Worm (Caenorhabditis elegans) whole organism, midembryonic: Measurements from ENCODE around the gene C33H5.13.

Experiments used
- T22C8.4 ChIP-seq: fragments of 200-800 bp; sonication (Bioruptor generic); IDR thresholded peaks from 2 replicates; pipeline ENCODE4 v1.3.6; 2022; ENCODE audit warnings: missing genetic modification characterization, missing compliant biosample characterization
- cog-1 ChIP-seq: sonication (generic microtip); optimal IDR thresholded peaks from 2 replicates; lab custom pipeline; 2016; ENCODE audit warnings: missing genetic modification characterization, missing compliant biosample characterization
- flt-1 ChIP-seq: fragments of 200-800 bp; sonication (Bioruptor generic); IDR thresholded peaks from 2 replicates; pipeline ENCODE4 v1.3.6; 2022; ENCODE audit warnings: missing genetic modification characterization, missing compliant biosample characterization
- klf-2 ChIP-seq: fragments of 200-800 bp; sonication (Bioruptor generic); conservative IDR thresholded peaks from 2 replicates; pipeline ENCODE4 v1.3.6; 2022; ENCODE audit warnings: missing genetic modification reagents, missing genetic modification characterization, missing compliant biosample characterization
- med-1 ChIP-seq: sonication (generic microtip); optimal IDR thresholded peaks from 2 replicates; lab custom pipeline; 2017; ENCODE audit warnings: missing genetic modification characterization, mild to moderate bottlenecking, missing compliant biosample characterization, antibody characterized with exemption, missing genetic modification reagents; ENCODE audit not compliant: insufficient read depth
- ref-1 ChIP-seq: fragments of 200-800 bp; sonication (Bioruptor generic); conservative IDR thresholded peaks from 2 replicates; pipeline ENCODE4 v1.3.6; 2022; ENCODE audit warnings: missing genetic modification reagents, missing genetic modification characterization, missing compliant biosample characterization
- tab-1 ChIP-seq: fragments of 200-800 bp; sonication (Bioruptor generic); IDR thresholded peaks from 2 replicates; pipeline ENCODE4 v1.3.6; 2022; ENCODE audit warnings: missing genetic modification characterization, missing compliant biosample characterization
- ztf-23 ChIP-seq: fragments of 200-800 bp; sonication (Bioruptor generic); IDR thresholded peaks from 2 replicates; pipeline ENCODE4 v1.3.6; 2022; ENCODE audit warnings: missing genetic modification reagents, missing genetic modification characterization, missing compliant biosample characterization
- ztf-29 ChIP-seq: fragments of 200-800 bp; sonication (Bioruptor generic); IDR thresholded peaks from 2 replicates; pipeline ENCODE4 v1.3.6; 2022; ENCODE audit warnings: missing genetic modification reagents, missing genetic modification characterization, missing compliant biosample characterization

C33H5.13 gene

DNA sequence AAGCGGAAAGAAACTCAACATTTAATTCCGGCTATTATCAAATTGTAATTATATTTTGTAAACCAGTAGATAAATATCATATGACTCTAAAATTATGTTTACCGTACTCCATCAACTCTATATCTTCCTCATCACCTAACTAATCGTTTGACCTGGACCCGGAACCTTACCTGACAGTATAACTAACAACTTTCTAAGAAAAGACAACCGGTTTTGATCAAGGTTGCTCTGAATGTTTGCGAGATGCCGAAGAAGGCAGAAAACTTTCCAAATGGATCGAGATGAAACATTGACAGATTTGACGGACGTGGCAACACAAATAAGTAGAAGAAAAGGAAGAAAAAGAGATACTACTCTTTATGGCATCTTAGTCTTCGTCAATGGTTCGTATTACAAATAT lies 32.6 kb upstream of the C33H5.13 start:
- no peak for TF ChIP-seq T22C8.4 (GFP tag; lab: Robert Waterston, UW)
- TF ChIP-seq tab-1 (GFP tag; lab: Robert Waterston, UW): no peak
- TF ChIP-seq ztf-23 (GFP tag; lab: Robert Waterston, UW): no peak

DNA sequence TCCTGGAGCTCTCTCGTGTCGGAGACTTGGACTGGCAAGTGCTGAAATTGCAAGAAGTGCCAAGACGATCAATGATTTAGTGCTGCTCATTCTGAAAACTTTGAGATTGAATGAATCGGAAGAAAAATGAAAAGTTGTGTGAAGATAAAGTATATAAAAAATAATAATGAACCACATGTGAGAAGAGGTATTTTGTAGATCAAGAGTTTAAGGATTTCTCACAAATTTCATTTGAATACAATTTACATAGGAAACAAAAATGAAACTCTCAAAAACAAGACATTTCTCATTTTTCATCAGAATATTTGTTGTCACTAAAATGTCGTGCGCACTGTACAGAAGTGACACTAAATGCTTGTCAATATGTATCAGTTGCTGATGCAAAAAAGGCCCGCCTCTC lies 30.5 kb upstream of the C33H5.13 start, which contains the start of gene T14A8.2:
T14A8.2 (minus strand) TSS at position 101 of the 400 bp plus-strand sequence.
- TF ChIP-seq ref-1 (GFP tag; lab: Robert Waterston, UW) (no peak), ztf-23 (GFP tag; lab: Robert Waterston, UW) (no peak), T22C8.4 (GFP tag; lab: Robert Waterston, UW) (no peak), klf-2 (GFP tag; lab: Robert Waterston, UW) (no peak), med-1 (no peak), tab-1 (GFP tag; lab: Robert Waterston, UW) (no peak), ztf-29 (GFP tag; lab: Robert Waterston, UW) (no peak), cog-1 (tag; lab: Kevin White, UChicago) (no peak), flt-1 (no peak)

DNA sequence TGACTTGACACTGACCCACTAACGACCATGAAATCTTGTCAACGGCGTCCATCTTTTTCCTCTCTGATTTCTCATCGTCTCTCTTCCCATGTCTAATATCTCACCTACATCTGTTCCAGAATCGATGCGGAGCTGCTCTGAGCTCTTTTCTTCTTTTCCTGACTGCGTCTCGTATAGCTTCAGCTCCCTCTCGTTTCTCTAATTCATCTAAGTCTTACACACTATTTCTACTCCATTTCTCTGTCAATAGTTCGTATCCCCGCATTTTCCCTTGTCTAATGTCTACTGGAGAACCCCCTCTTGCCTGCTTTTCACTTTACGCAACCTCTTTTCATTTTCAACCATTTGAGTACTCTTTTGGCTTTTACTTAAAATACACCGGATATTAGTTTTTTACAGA lies 25.8 kb upstream of the C33H5.13 start, which contains the start of gene ric-3:
ric-3 (plus strand) TSS at position 400 of the 400 bp plus-strand sequence.
- peak; percentile 60 for TF ChIP-seq cog-1 (tag; lab: Kevin White, UChicago)
- TF ChIP-seq T22C8.4 (GFP tag; lab: Robert Waterston, UW): no peak

DNA sequence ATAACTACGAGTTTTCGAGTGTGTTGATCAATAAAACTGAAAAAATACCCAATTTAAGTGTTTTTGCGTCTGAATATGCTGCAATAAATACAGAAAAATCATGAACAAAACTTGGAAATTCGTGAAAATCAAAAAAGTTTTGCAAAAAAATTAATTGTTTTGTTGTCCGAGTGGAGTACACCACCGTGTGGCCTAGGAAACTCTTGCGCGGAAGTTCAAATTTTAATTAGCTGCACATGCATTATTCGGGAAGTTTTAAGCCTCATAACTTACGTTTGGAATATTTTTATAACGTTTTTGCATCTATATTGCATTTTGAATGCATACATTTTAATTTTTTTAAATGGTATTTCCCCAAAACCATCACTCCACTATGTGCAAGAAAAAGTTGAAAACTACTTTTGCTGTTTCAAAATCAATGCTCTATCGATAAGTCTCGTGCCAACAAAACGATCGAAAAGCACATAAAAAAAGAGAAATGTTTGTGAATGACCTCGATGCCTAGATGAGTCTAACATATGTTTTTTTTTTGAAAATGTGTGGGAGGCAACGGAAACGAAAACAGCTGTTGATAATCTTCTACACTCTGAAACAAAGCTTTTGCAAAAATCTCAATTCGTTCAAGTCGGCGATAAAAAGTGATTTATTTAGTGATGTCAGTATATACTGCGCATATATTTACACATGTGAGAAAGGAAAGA lies 24.5 kb upstream of the C33H5.13 start:
- TF ChIP-seq ztf-29 (GFP tag; lab: Robert Waterston, UW): no peak
- no peak for TF ChIP-seq klf-2 (GFP tag; lab: Robert Waterston, UW)
- TF ChIP-seq cog-1 (tag; lab: Kevin White, UChicago): no peak
- TF ChIP-seq ref-1 (GFP tag; lab: Robert Waterston, UW): no peak
- TF ChIP-seq flt-1: no peak
- TF ChIP-seq tab-1 (GFP tag; lab: Robert Waterston, UW): no peak
- no peak for TF ChIP-seq ztf-23 (GFP tag; lab: Robert Waterston, UW)
- TF ChIP-seq T22C8.4 (GFP tag; lab: Robert Waterston, UW): no peak
- TF ChIP-seq med-1: no peak

- TF ChIP-seq tab-1 (GFP tag; lab: Robert Waterston, UW): no peak
- TF ChIP-seq klf-2 (GFP tag; lab: Robert Waterston, UW): no peak
- no peak for TF ChIP-seq ref-1 (GFP tag; lab: Robert Waterston, UW)
- no peak for TF ChIP-seq ztf-29 (GFP tag; lab: Robert Waterston, UW)
- TF ChIP-seq flt-1: no peak
- TF ChIP-seq T22C8.4 (GFP tag; lab: Robert Waterston, UW): no peak
- TF ChIP-seq cog-1 (tag; lab: Kevin White, UChicago): no peak
- no peak for TF ChIP-seq ztf-23 (GFP tag; lab: Robert Waterston, UW)
- no peak for TF ChIP-seq med-1
These were observed 23.7 kb upstream of the C33H5.13 start, which contains the start of gene cdgs-1 for ce11 chrIV:7815683-7816183. Gene cdgs-1, minus strand, starts transcription at chrIV:7815733.

ce11 chrIV:7812709-7813108 lies 20.6 kb upstream of the C33H5.13 start, which contains the start of gene zgpa-1:
Gene zgpa-1, minus strand, starts transcription at chrIV:7812809.
- no peak for TF ChIP-seq med-1
- no peak for TF ChIP-seq klf-2 (GFP tag; lab: Robert Waterston, UW)
- no peak for TF ChIP-seq ztf-29 (GFP tag; lab: Robert Waterston, UW)
- no peak for TF ChIP-seq cog-1 (tag; lab: Kevin White, UChicago)
- no peak for TF ChIP-seq ref-1 (GFP tag; lab: Robert Waterston, UW)
- TF ChIP-seq T22C8.4 (GFP tag; lab: Robert Waterston, UW): no peak
- no peak for TF ChIP-seq ztf-23 (GFP tag; lab: Robert Waterston, UW)
- no peak for TF ChIP-seq tab-1 (GFP tag; lab: Robert Waterston, UW)
- no peak for TF ChIP-seq flt-1

DNA sequence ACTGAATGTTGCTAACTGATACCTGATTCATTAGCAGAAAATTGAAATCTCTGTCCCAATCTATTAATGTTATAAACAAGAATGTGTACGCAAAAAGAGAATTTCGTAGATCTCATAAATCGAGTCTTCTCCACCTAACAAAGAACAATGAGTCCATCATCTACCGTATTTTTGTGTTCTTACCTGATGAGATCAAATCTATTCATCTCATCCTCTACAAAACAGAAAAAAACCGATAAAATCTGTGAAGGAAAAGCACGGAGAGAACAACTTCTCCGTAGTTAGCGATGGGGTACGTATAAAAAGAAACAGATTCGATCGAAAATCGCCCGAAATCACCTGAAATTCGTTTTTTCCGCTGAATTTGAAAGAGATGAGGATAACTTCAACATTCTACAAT lies 16.5 kb upstream of the C33H5.13 start, which contains the start of gene C33H5.1:
C33H5.1 (plus strand) TSS at position 330 of the 400 bp plus-strand sequence.
- no peak for TF ChIP-seq ztf-23 (GFP tag; lab: Robert Waterston, UW)
- TF ChIP-seq tab-1 (GFP tag; lab: Robert Waterston, UW): no peak
- TF ChIP-seq med-1: no peak
- TF ChIP-seq cog-1 (tag; lab: Kevin White, UChicago): no peak
- TF ChIP-seq T22C8.4 (GFP tag; lab: Robert Waterston, UW): no peak

- no peak for TF ChIP-seq cog-1 (tag; lab: Kevin White, UChicago)
- no peak for TF ChIP-seq ztf-23 (GFP tag; lab: Robert Waterston, UW)
- no peak for TF ChIP-seq ref-1 (GFP tag; lab: Robert Waterston, UW)
- TF ChIP-seq flt-1: no peak
- TF ChIP-seq tab-1 (GFP tag; lab: Robert Waterston, UW): no peak
- no peak for TF ChIP-seq klf-2 (GFP tag; lab: Robert Waterston, UW)
- TF ChIP-seq T22C8.4 (GFP tag; lab: Robert Waterston, UW): no peak
- no peak for TF ChIP-seq ztf-29 (GFP tag; lab: Robert Waterston, UW)
- TF ChIP-seq med-1: no peak
These were observed 12.7 kb upstream of the C33H5.13 start, which contains the start of gene C33H5.2 for ce11 chrIV:7804740-7805139. Gene C33H5.2, plus strand, starts transcription at chrIV:7805040.

DNA sequence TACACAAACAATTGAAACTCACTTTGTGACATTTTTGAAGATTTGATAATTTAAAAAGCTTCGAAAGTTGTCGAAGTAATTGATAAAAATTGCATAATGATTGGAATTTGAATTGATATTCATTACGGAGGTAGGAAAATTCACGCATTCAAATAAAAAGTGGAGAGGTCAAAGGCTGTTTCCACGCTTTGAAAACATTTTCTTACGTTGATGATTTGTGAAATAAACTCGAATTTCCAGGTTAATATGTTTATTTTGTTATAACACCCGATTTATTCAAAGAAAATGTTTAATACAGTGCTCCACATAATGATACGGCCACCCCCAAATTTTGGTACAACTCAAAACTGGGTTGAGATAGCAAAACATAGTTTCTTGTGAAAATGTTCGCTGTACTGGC lies 11.2 kb upstream of the C33H5.13 start, which contains the start of gene C33H5.16:
C33H5.16 (minus strand) TSS at position 101 of the 400 bp plus-strand sequence.
- TF ChIP-seq cog-1 (tag; lab: Kevin White, UChicago) (no peak), ztf-29 (GFP tag; lab: Robert Waterston, UW) (no peak), klf-2 (GFP tag; lab: Robert Waterston, UW) (no peak), T22C8.4 (GFP tag; lab: Robert Waterston, UW) (no peak), med-1 (no peak), flt-1 (no peak), ztf-23 (GFP tag; lab: Robert Waterston, UW) (no peak), tab-1 (GFP tag; lab: Robert Waterston, UW) (no peak), ref-1 (GFP tag; lab: Robert Waterston, UW) (no peak)
